Worm (Caenorhabditis elegans): ENCODE data around the gene Y75B7B.2.

The Y75B7B.2 gene

ce11 chrV:1263939-1264823, 11.6 kb downstream of the Y75B7B.2 start, which contains the start of the genes rab-1 and C39F7.5:
Gene rab-1, minus strand, starts transcription at chrV:1263989.
Gene C39F7.5, plus strand, starts transcription at chrV:1264773.
- TF ChIP-seq W03F9.2 (tag; optimal IDR thresholded peaks at IDR 0.05) (peak; percentile 88), him-1 (tag; optimal IDR thresholded peaks at IDR 0.05) (no peak), dao-5 (tag; optimal IDR thresholded peaks at IDR 0.05) (no peak)

DNA sequence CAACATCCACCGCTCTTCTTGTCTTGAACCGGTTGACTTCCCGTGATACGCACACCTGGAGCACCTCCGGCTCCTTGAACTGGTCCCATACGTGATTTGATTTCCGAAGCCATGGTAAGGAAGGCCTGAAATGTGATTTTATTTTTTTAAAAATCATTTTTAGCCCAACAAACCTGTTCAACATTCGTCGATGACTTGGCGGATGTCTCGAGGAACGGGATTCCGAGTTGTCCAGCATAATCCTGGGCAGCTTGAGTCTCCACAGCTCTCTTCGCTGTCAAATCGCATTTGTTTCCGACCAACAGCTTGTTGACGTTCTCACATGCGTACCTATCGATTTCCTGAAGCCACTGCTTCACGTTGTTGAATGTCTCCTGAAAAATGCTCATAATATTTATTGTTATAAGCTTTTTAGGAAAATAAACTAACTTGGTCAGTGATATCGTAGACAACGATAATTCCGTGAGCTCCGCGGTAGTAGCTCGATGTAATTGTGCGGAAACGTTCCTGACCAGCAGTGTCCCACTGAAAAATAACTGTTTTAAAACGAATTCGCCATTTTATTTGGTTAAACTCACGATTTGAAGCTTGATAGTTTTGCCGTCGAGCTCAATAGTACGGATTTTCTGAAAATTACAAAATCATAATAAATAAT, 12.6 kb downstream of the Y75B7B.2 start:
- no peak for TF ChIP-seq him-1 (tag; optimal IDR thresholded peaks at IDR 0.05)
- no peak for TF ChIP-seq dao-5 (tag; optimal IDR thresholded peaks at IDR 0.05)
- no peak for TF ChIP-seq W03F9.2 (tag; optimal IDR thresholded peaks at IDR 0.05)

ce11 chrV:1262036-1262435, 13.8 kb downstream of the Y75B7B.2 start:
- TF ChIP-seq W03F9.2 (tag; optimal IDR thresholded peaks at IDR 0.05) (no peak), dao-5 (tag; optimal IDR thresholded peaks at IDR 0.05) (no peak), him-1 (tag; optimal IDR thresholded peaks at IDR 0.05) (no peak)

DNA sequence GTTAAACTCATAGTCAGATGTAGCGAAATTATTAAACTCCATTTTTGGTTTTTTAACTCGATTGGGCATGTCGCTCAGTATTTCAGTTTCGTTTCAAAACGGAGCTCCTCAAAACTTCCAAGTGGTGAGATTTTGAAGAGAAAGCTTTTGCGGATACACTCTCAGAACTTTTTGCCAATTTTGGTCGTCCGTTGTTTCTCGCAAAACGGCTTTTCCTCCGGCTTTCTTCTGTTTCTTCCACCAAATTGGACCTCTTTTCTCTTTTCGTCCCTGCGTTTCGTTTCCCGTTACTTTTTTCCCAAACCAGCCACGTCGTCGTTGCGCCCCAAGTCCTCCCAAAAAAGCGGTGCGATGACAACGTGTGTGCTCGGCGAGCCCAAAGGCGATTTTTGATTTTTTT, 15.8 kb downstream of the Y75B7B.2 start, which contains the start of gene C39F7.1:
C39F7.1 (plus strand) TSS at position 301 of the 400 bp plus-strand sequence.
- TF ChIP-seq W03F9.2 (tag; optimal IDR thresholded peaks at IDR 0.05) (no peak), dao-5 (tag; optimal IDR thresholded peaks at IDR 0.05) (no peak), him-1 (tag; optimal IDR thresholded peaks at IDR 0.05) (no peak)

DNA sequence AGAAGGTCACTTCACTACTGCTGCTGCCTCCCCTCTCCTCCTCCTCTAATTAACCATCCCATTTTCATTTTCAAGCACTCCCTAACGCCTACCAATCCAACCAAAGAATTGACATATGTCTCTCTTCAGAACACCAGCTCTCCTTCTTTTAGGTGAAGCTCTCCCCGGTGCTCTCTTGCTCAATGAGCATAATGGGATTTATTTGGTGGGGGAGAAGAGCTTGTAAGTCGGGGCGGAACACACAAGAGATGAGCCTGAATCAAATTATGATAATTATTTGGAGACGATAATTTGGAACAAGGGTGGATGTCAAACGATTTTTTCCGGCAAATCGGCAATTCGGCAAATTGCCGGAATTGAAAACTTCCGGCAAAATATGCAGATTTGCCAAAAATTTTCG, 23.0 kb downstream of the Y75B7B.2 start:
- TF ChIP-seq W03F9.2 (tag; optimal IDR thresholded peaks at IDR 0.05) (no peak), dao-5 (tag; optimal IDR thresholded peaks at IDR 0.05) (no peak), him-1 (tag; optimal IDR thresholded peaks at IDR 0.05) (no peak)

DNA sequence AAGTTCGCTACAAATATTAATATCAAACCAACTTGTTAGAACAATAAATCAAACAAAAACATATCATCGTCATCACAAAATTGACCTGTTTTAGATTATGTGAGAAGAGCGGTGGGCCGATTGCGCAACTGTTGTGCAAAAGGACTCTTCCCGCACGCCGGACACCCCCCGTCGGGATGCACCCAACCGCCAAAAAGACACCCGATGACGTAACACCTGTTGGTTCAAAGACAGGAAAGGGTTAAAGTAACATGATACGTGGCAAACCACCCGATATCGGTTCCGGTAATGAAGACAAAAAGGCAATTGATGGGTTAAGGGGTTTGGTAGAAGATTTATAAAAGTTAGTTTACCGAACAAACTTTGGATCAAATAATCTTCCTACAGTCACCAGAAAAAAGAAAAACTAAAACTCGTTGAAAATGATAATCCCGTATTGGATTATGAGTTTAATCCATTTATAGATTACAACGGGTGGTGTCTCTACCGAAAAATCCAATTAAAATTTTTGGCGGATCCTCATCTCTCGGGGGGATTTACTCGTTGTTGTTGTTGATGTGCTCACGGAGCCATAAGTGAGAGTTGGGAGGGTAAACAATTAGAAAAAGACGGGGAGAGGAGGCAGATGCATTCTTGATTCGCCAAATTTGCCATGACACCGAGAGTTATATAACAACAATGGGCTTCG, 31.7 kb downstream of the Y75B7B.2 start:
- no peak for TF ChIP-seq W03F9.2 (tag; optimal IDR thresholded peaks at IDR 0.05)

DNA sequence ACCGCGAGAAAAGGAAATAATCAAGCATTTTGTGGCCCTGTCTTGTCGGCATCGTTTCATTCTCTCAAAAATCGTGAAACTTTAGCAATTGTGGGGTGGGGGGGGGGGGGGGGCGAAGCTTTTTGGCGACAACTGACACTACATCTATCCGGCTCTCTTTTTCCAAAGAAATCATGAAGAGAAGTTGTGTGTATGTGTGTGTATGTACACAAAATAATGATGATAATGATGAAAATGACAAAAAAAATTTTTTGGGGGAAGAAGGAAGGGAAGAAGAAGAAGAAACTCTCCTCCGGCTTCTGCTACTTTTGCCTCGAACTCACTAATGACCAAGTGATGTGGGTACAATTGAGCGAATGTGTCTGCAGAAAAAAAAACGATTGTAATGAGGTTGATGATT, 32.8 kb downstream of the Y75B7B.2 start:
- TF ChIP-seq W03F9.2 (tag; optimal IDR thresholded peaks at IDR 0.05) (no peak), dao-5 (tag; optimal IDR thresholded peaks at IDR 0.05) (no peak), him-1 (tag; optimal IDR thresholded peaks at IDR 0.05) (no peak)

DNA sequence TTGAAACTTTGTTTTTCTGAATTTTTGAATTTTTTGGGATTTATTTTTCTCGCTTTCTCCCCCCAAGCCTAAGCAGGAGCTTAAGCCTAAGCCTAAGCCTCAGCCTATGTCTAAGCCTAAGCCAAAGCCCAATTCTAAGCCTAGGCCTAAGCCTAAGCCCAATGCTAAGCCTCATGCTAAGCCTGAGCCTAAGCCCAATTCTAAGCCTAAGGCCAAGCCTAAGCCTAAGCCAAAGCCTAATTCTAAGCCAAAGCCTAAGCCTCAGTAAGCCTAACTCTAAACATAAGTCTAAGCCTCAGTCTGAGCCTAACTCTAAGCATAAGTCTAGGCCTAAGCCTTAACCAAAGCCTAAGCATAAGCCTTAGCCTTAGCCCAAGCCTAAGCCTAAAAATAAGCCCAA, 33.4 kb downstream of the Y75B7B.2 start:
- no peak for TF ChIP-seq him-1 (tag; optimal IDR thresholded peaks at IDR 0.05)

ce11 chrV:1236333-1237068, 39.3 kb downstream of the Y75B7B.2 start:
- TF ChIP-seq W03F9.2 (tag; optimal IDR thresholded peaks at IDR 0.05) (no peak), dao-5 (tag; optimal IDR thresholded peaks at IDR 0.05) (no peak), him-1 (tag; optimal IDR thresholded peaks at IDR 0.05) (no peak)

- TF ChIP-seq dao-5 (tag; optimal IDR thresholded peaks at IDR 0.05) = no peak
- no peak for TF ChIP-seq W03F9.2 (tag; optimal IDR thresholded peaks at IDR 0.05)
- no peak for TF ChIP-seq him-1 (tag; optimal IDR thresholded peaks at IDR 0.05)
Observed at ce11 chrV:1235355-1235754, 40.5 kb downstream of the Y75B7B.2 start, which contains the start of gene madd-2. Gene madd-2, minus strand, starts transcription at chrV:1235455.

ce11 chrV:1232574-1232973, 43.2 kb downstream of the Y75B7B.2 start:
- TF ChIP-seq him-1 (tag; optimal IDR thresholded peaks at IDR 0.05) (no peak), dao-5 (tag; optimal IDR thresholded peaks at IDR 0.05) (no peak), W03F9.2 (tag; optimal IDR thresholded peaks at IDR 0.05) (no peak)

- no peak for TF ChIP-seq dao-5 (tag; optimal IDR thresholded peaks at IDR 0.05)
- no peak for TF ChIP-seq W03F9.2 (tag; optimal IDR thresholded peaks at IDR 0.05)
Observed at ce11 chrV:1230540-1230939, 45.3 kb downstream of the Y75B7B.2 start.

ce11 chrV:1228884-1229662, 46.8 kb downstream of the Y75B7B.2 start:
- TF ChIP-seq him-1 (tag; optimal IDR thresholded peaks at IDR 0.05) (no peak), dao-5 (tag; optimal IDR thresholded peaks at IDR 0.05) (no peak), W03F9.2 (tag; optimal IDR thresholded peaks at IDR 0.05) (no peak)
